Fruit fly (Drosophila melanogaster): Measurements from ENCODE around the gene ppan.

Gene ppan

dm6 chr3R:21127352-21127985 is 11.4 kb downstream of the ppan start, which contains the start of the genes slmb and CG5793:
TSS of gene slmb (minus strand) at chr3R:21127485.
TSS of gene CG5793 (plus strand) at chr3R:21127573.
- TF ChIP-seq CG9705 (GFP tag; optimal IDR thresholded peaks at IDR 0.05) (peak; percentile 25), Jra (GFP tag; optimal IDR thresholded peaks at IDR 0.05) (peak; percentile 81), ey (GFP tag; optimal IDR thresholded peaks at IDR 0.05) (peak; percentile 64), Mio (GFP tag; optimal IDR thresholded peaks at IDR 0.05) (no peak), Vsx2 (GFP tag; optimal IDR thresholded peaks at IDR 0.05; ENCODE audit: partially characterized antibody) (no peak), br (GFP tag; optimal IDR thresholded peaks at IDR 0.05) (no peak), Hr83 (GFP tag; optimal IDR thresholded peaks at IDR 0.05; ENCODE audit: poor library complexity, severe bottlenecking) (peak; percentile 80), pan (optimal IDR thresholded peaks at IDR 0.05) (no peak), dsf (GFP tag; optimal IDR thresholded peaks at IDR 0.05; ENCODE audit: borderline replicate concordance) (no peak), sv (GFP tag; optimal IDR thresholded peaks at IDR 0.05) (peak; percentile 47), lola (GFP tag; optimal IDR thresholded peaks at IDR 0.05) (no peak), brk (GFP tag; optimal IDR thresholded peaks at IDR 0.05) (no peak), dmrt93B (GFP tag; optimal IDR thresholded peaks at IDR 0.05) (no peak), tai (GFP tag; optimal IDR thresholded peaks at IDR 0.05) (no peak), Myc (optimal IDR thresholded peaks at IDR 0.05) (peak; percentile 50), foxo (GFP tag; optimal IDR thresholded peaks at IDR 0.05) (peak in 1 of 2 experiments; percentile 82), HLH106 (tag; optimal IDR thresholded peaks at IDR 0.05) (peak; percentile 58), psq (GFP tag; optimal IDR thresholded peaks at IDR 0.05) (peak; percentile 58), OdsH (GFP tag; optimal IDR thresholded peaks at IDR 0.05) (peak; percentile 49), sage (GFP tag; optimal IDR thresholded peaks at IDR 0.05) (no peak), CG32264 (GFP tag; optimal IDR thresholded peaks at IDR 0.05) (no peak), GATAd (GFP tag; optimal IDR thresholded peaks at IDR 0.05) (no peak), rgr (GFP tag; optimal IDR thresholded peaks at IDR 0.05) (peak; percentile 74), Sp1 (GFP tag; optimal IDR thresholded peaks at IDR 0.05) (peak; percentile 63), CrebA (GFP tag; optimal IDR thresholded peaks at IDR 0.05; ENCODE audit: borderline replicate concordance) (no peak), h (GFP tag; optimal IDR thresholded peaks at IDR 0.05) (no peak), Dfd (GFP tag; optimal IDR thresholded peaks at IDR 0.05) (no peak), Dif (GFP tag; optimal IDR thresholded peaks at IDR 0.05; ENCODE audit: partially characterized antibody) (no peak)

dm6 chr3R:21129617-21130016 is 13.6 kb downstream of the ppan start, which contains the start of gene Obp93a:
TSS of gene Obp93a (minus strand) at chr3R:21129717.
- no peak for TF ChIP-seq CG32264 (GFP tag; optimal IDR thresholded peaks at IDR 0.05)
- no peak for TF ChIP-seq Abd-B (GFP tag; optimal IDR thresholded peaks at IDR 0.05)
- no peak for TF ChIP-seq Sp1 (GFP tag; optimal IDR thresholded peaks at IDR 0.05)
- no peak for TF ChIP-seq Rel (GFP tag; optimal IDR thresholded peaks at IDR 0.05)
- no peak for TF ChIP-seq Rel (tag; optimal IDR thresholded peaks at IDR 0.05)

- peak; percentile 98 for TF ChIP-seq Dif (GFP tag; optimal IDR thresholded peaks at IDR 0.05; ENCODE audit: partially characterized antibody)
- TF ChIP-seq Vsx2 (GFP tag; optimal IDR thresholded peaks at IDR 0.05; ENCODE audit: partially characterized antibody): peak; percentile 99
- TF ChIP-seq Jra (GFP tag; optimal IDR thresholded peaks at IDR 0.05): no peak
- peak; percentile 43 to 86 for TF ChIP-seq dl (GFP tag; optimal IDR thresholded peaks at IDR 0.05; ENCODE audit: insufficient read depth in 1 of 2, partially characterized antibody in 2 of 2)
- TF ChIP-seq Myc (optimal IDR thresholded peaks at IDR 0.05): no peak
Measured at dm6 chr3R:21130050-21130449, 14.0 kb downstream of the ppan start, which contains the start of gene Ice2. TSS of gene Ice2 (plus strand) at chr3R:21130216.

dm6 chr3R:21133517-21133916 is 17.5 kb downstream of the ppan start, which contains the start of gene Trm7-34:
TSS of gene Trm7-34 (minus strand) at chr3R:21133881.
- TF ChIP-seq Hr78 (GFP tag; optimal IDR thresholded peaks at IDR 0.05) (no peak), br (GFP tag; optimal IDR thresholded peaks at IDR 0.05) (no peak), Abd-B (GFP tag; optimal IDR thresholded peaks at IDR 0.05) (no peak), brk (GFP tag; optimal IDR thresholded peaks at IDR 0.05) (no peak), usp (GFP tag; optimal IDR thresholded peaks at IDR 0.05) (no peak), N (GFP tag; optimal IDR thresholded peaks at IDR 0.05) (no peak), fru (GFP tag; optimal IDR thresholded peaks at IDR 0.05) (no peak), CrebA (GFP tag; optimal IDR thresholded peaks at IDR 0.05; ENCODE audit: borderline replicate concordance) (no peak), OdsH (GFP tag; optimal IDR thresholded peaks at IDR 0.05) (no peak), Myc (optimal IDR thresholded peaks at IDR 0.05) (no peak), ey (GFP tag; optimal IDR thresholded peaks at IDR 0.05) (no peak), tai (GFP tag; optimal IDR thresholded peaks at IDR 0.05) (no peak), lola (GFP tag; optimal IDR thresholded peaks at IDR 0.05) (no peak), foxo (GFP tag; optimal IDR thresholded peaks at IDR 0.05) (no peak), h (GFP tag; optimal IDR thresholded peaks at IDR 0.05) (no peak), sv (GFP tag; optimal IDR thresholded peaks at IDR 0.05) (no peak), Jra (GFP tag; optimal IDR thresholded peaks at IDR 0.05) (no peak), dmrt93B (GFP tag; optimal IDR thresholded peaks at IDR 0.05) (no peak)

Data from whole organism, wandering third instar larva.